Fruit fly (Drosophila melanogaster): ENCODE results near the gene CG11619.

dm6 chr3L:18949137-18949536, 39.0 kb downstream of the CG11619 start:
- no peak for TF ChIP-seq CG8478 (optimal IDR thresholded peaks at IDR 0.05)
- no peak for TF ChIP-seq CTCF (optimal IDR thresholded peaks at IDR 0.05)
